Fruit fly (Drosophila melanogaster) whole organism, embryonic: ENCODE data around the gene CG15740.

ENCODE experiments used
- CG18599 ChIP-seq: fragments of 200-800 bp; sonication (Bioruptor generic); optimal IDR thresholded peaks from 3 replicates; lab custom pipeline; 2017; ENCODE audit warnings: missing biosample characterization, missing genetic modification characterization, mild to moderate bottlenecking, moderate library complexity, missing genetic modification reagents
- HLH3B ChIP-seq: fragments of 200-800 bp; sonication (Bioruptor generic); IDR thresholded peaks from 2 replicates; pipeline ENCODE4 v1.3.6; 2022; ENCODE audit warnings: missing biosample characterization, missing genetic modification characterization
- gce ChIP-seq: fragments of 200-800 bp; sonication (Bioruptor generic); IDR thresholded peaks from 3 replicates; pipeline ENCODE4 v1.3.6; 2022; ENCODE audit warnings: missing biosample characterization, missing genetic modification characterization

dm6 chrX:11821946-11822345 is 24.0 kb downstream of the CG15740 start:
- TF ChIP-seq gce (GFP tag; lab: Robert Waterston, UW) (no peak), CG18599 (GFP tag; lab: Kevin White, UChicago) (peak; percentile 14), HLH3B (GFP tag; lab: Robert Waterston, UW) (no peak)
